Worm (Caenorhabditis elegans) whole organism, L2 larva: Measurements from ENCODE around the gene srw-14.

Source experiments
- F13H6.1 ChIP-seq: sonication (generic microtip); optimal IDR thresholded peaks from 2 replicates; lab custom pipeline; 2016; ENCODE audit warnings: missing genetic modification characterization, missing compliant biosample characterization
- ama-1 ChIP-seq: fragments of 150-350 bp; optimal IDR thresholded peaks from 2 replicates; lab custom pipeline; 2018; ENCODE audit warnings: inconsistent platforms
- ceh-82 ChIP-seq: fragments of 150-350 bp; optimal IDR thresholded peaks from 2 replicates; lab custom pipeline; 2014; ENCODE audit warnings: missing biosample characterization, missing genetic modification characterization
- egl-27 ChIP-seq: sonication (generic microtip); optimal IDR thresholded peaks from 3 replicates; lab custom pipeline; 2017; ENCODE audit warnings: missing biosample characterization, missing genetic modification reagents, missing genetic modification characterization
- lin-13 ChIP-seq: fragments of 150-350 bp; optimal IDR thresholded peaks from 2 replicates; lab custom pipeline; 2014; ENCODE audit warnings: missing biosample characterization, missing genetic modification reagents, missing genetic modification characterization
- lin-39 ChIP-seq: fragments of 150-350 bp; optimal IDR thresholded peaks from 2 replicates; lab custom pipeline; 2014; ENCODE audit warnings: missing biosample characterization, missing genetic modification reagents, missing genetic modification characterization
- lsy-2 ChIP-seq, 2 experiments: fragments of 150-350 bp in 1 of 2; sonication (generic microtip) in 1 of 2; optimal IDR thresholded peaks; 2 replicates each; lab custom pipeline; 2014 to 2017; ENCODE audit warnings: missing biosample characterization in 2 of 2, missing genetic modification characterization in 2 of 2
- nhr-12 ChIP-seq: fragments of 150-350 bp; optimal IDR thresholded peaks from 2 replicates; lab custom pipeline; 2014; ENCODE audit warnings: missing biosample characterization, missing genetic modification characterization
- nhr-237 ChIP-seq: fragments of 150-350 bp; optimal IDR thresholded peaks from 2 replicates; lab custom pipeline; 2014; ENCODE audit warnings: missing biosample characterization, missing genetic modification characterization
- nhr-77 ChIP-seq: fragments of 150-350 bp; optimal IDR thresholded peaks from 2 replicates; lab custom pipeline; 2014; ENCODE audit warnings: missing biosample characterization, missing genetic modification characterization
- snpc-4 ChIP-seq: fragments of 150-350 bp; optimal IDR thresholded peaks from 2 replicates; lab custom pipeline; 2014; ENCODE audit warnings: missing biosample characterization, missing genetic modification characterization
- unc-39 ChIP-seq: fragments of 150-350 bp; optimal IDR thresholded peaks from 2 replicates; lab custom pipeline; 2014; ENCODE audit warnings: missing biosample characterization, missing genetic modification characterization

ce11 chrV:15241259-15241658 is 15.5 kb downstream of the srw-14 start, which contains the start of gene chil-12:
- no peak for TF ChIP-seq nhr-12
- no peak for TF ChIP-seq snpc-4 (tag; lab: Kevin White, UChicago)
- TF ChIP-seq egl-27: no peak
- no peak for TF ChIP-seq nhr-237
- TF ChIP-seq ama-1 (lab: Kevin White, UChicago): no peak
- no peak for TF ChIP-seq F13H6.1 (tag; lab: Kevin White, UChicago)
- TF ChIP-seq nhr-77: no peak
- no peak for TF ChIP-seq lin-39
- no peak for TF ChIP-seq lin-13 (GFP tag; lab: Kevin White, UChicago)
- TF ChIP-seq unc-39 (tag; lab: Kevin White, UChicago): no peak
- no peak for TF ChIP-seq ceh-82
- TF ChIP-seq lsy-2 (tag; optimal IDR thresholded peaks at IDR 0.05; lab: Kevin White, UChicago): no peak
